Worm (Caenorhabditis elegans): ENCODE data around the gene sftd-3.

sftd-3 gene

DNA sequence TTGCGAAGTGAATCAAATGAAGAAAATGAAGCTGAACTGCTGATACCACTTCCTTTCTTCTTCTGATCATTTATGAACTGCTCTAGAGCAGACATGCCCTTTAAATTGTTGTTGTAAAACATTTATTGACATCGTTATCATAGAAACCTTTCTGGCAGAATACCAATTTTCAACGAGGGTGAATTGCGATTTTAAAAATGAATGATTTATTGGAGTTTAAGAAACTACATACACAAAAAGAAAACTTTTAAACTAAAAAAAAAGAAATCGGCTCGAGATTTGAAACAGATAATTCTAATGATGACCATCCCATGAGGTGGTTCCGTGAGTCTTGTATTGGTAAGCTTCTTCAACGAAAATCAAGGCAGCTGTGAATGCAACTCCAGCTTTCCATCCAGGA, at the start of gene sftd-3:
Gene sftd-3, minus strand, starts transcription at position 101 of the 400 bp plus-strand sequence.
- no peak for TF ChIP-seq F10E7.11 (tag; optimal IDR thresholded peaks at IDR 0.05)
- TF ChIP-seq die-1 (tag; optimal IDR thresholded peaks at IDR 0.05) = no peak
- no peak for TF ChIP-seq repo-1 (tag; optimal IDR thresholded peaks at IDR 0.05)

DNA sequence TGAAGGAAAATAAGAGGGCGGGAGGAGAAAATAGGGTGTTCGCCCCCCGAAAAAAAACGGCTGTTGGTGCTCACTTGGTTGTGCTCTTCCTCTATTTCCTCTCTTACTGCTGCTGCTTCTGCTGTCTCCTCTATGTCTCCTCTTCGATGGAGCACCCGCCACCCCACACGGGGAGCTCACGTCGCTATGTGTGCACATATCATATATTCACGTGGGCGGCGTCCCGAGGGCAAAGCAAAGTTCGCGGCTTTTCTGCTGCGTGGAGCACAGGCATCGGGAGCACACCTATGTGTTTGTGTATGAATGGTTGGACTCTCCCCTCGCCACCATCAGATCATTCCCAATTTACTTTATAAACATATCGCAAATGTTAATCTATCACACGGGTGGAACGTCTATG, 49.4 kb upstream of the sftd-3 start:
- TF ChIP-seq ztf-22 (GFP tag; optimal IDR thresholded peaks at IDR 0.05) (no peak), madf-10 (tag; optimal IDR thresholded peaks at IDR 0.05) (no peak), unc-62 (GFP tag; optimal IDR thresholded peaks at IDR 0.05) (no peak), F49E8.2 (tag; optimal IDR thresholded peaks at IDR 0.05; ENCODE audit: insufficient read depth) (no peak), let-526 (GFP tag; IDR thresholded peaks at IDR 0.05) (no peak), F57A8.1 (GFP tag; optimal IDR thresholded peaks at IDR 0.05) (no peak), let-607 (tag; optimal IDR thresholded peaks at IDR 0.05) (no peak), nfya-1 (tag; optimal IDR thresholded peaks at IDR 0.05; ENCODE audit: borderline replicate concordance, insufficient read depth) (no peak), snpc-1.3 (tag; optimal IDR thresholded peaks at IDR 0.05; ENCODE audit: insufficient read depth) (no peak), nhr-80 (tag; optimal IDR thresholded peaks at IDR 0.05) (no peak), gei-17 (GFP tag; optimal IDR thresholded peaks at IDR 0.05) (no peak), tbx-9 (tag; optimal IDR thresholded peaks at IDR 0.05; ENCODE audit: borderline replicate concordance) (no peak), ztf-6 (GFP tag; IDR thresholded peaks at IDR 0.05) (0 out of 2 replicates have a peak, but pooled peaks have one; percentile 4), Y56A3A.18 (GFP tag; IDR thresholded peaks at IDR 0.05) (no peak), F37B4.10 (GFP tag; IDR thresholded peaks at IDR 0.05) (no peak), F57C9.4 (tag; optimal IDR thresholded peaks at IDR 0.05) (no peak), pha-4 (tag; optimal IDR thresholded peaks at IDR 0.05) (no peak), lin-35 (GFP tag; optimal IDR thresholded peaks at IDR 0.05) (no peak), egl-44 (GFP tag; IDR thresholded peaks at IDR 0.05) (no peak), sdz-38 (tag; optimal IDR thresholded peaks at IDR 0.05) (no peak), snpc-3.4 (tag; optimal IDR thresholded peaks at IDR 0.05) (no peak), lsl-1 (GFP tag; optimal IDR thresholded peaks at IDR 0.05) (no peak), tlf-1 (GFP tag; optimal IDR thresholded peaks at IDR 0.05) (no peak), ceh-27 (GFP tag; optimal IDR thresholded peaks at IDR 0.05) (peak; percentile 31), athp-1 (tag; optimal IDR thresholded peaks at IDR 0.05) (no peak), snpc-4 (GFP tag; optimal IDR thresholded peaks at IDR 0.05) (no peak), snpc-4 (tag; optimal IDR thresholded peaks at IDR 0.05) (no peak), lin-40 (tag; optimal IDR thresholded peaks at IDR 0.05) (no peak), nhr-120 (GFP tag; IDR thresholded peaks at IDR 0.05) (no peak), dpff-1 (tag; optimal IDR thresholded peaks at IDR 0.05) (no peak), chd-7 (tag; optimal IDR thresholded peaks at IDR 0.05) (peak; percentile 36), C06A6.2 (GFP tag; conservative IDR thresholded peaks at IDR 0.05) (no peak), K12H6.12 (tag; optimal IDR thresholded peaks at IDR 0.05) (peak; percentile 55), hmg-20 (GFP tag; IDR thresholded peaks at IDR 0.05) (no peak), mxl-1 (tag; optimal IDR thresholded peaks at IDR 0.05) (no peak), attf-5 (GFP tag; optimal IDR thresholded peaks at IDR 0.05) (no peak), rcor-1 (GFP tag; IDR thresholded peaks at IDR 0.05) (no peak), B0019.2 (GFP tag; conservative IDR thresholded peaks at IDR 0.05) (no peak), F39B2.1 (GFP tag; IDR thresholded peaks at IDR 0.05) (no peak), akir-1 (GFP tag; optimal IDR thresholded peaks at IDR 0.05) (no peak), aptf-2 (GFP tag; conservative IDR thresholded peaks at IDR 0.05) (no peak; the same call in 1 of the 2 replicates), cebp-1 (GFP tag; IDR thresholded peaks at IDR 0.05) (no peak), cebp-1 (tag; optimal IDR thresholded peaks at IDR 0.05) (no peak), ama-1 (optimal IDR thresholded peaks at IDR 0.05) (no peak), ama-1 (GFP tag; optimal IDR thresholded peaks at IDR 0.05) (no peak)
